Worm (Caenorhabditis elegans) whole organism, early embryonic: Measurements from ENCODE around the gene F42A10.9.
A peak's percentile ranks its signal among the peaks of the same experiment; 100 is the strongest.

Experiments
- B0310.2 ChIP-seq: sonication (generic microtip); optimal IDR thresholded peaks from 2 replicates; lab custom pipeline; 2016; ENCODE audit warnings: mild to moderate bottlenecking, missing genetic modification characterization, missing compliant biosample characterization
- F13C5.2 ChIP-seq: sonication (generic microtip); optimal IDR thresholded peaks from 2 replicates; lab custom pipeline; 2017; ENCODE audit warnings: mild to moderate bottlenecking, missing genetic modification characterization, inconsistent platforms, missing compliant biosample characterization
- aly-1 ChIP-seq: sonication (generic microtip); optimal IDR thresholded peaks from 2 replicates; lab custom pipeline; 2016; ENCODE audit warnings: missing genetic modification characterization, missing compliant biosample characterization
- ama-1 ChIP-seq: fragments of 150-350 bp; optimal IDR thresholded peaks from 2 replicates; lab custom pipeline; 2014
- ceh-13 ChIP-seq: fragments of 200-800 bp; sonication (Bioruptor generic); optimal IDR thresholded peaks from 2 replicates; lab custom pipeline; 2018; ENCODE audit warnings: mild to moderate bottlenecking, missing genetic modification characterization, missing compliant biosample characterization
- ceh-36 ChIP-seq: sonication (generic microtip); optimal IDR thresholded peaks from 2 replicates; lab custom pipeline; 2016; ENCODE audit warnings: missing genetic modification characterization, inconsistent platforms, missing compliant biosample characterization
- ets-7 ChIP-seq: sonication (generic microtip); optimal IDR thresholded peaks from 2 replicates; lab custom pipeline; 2016; ENCODE audit warnings: missing genotype, missing genetic modification characterization, missing compliant biosample characterization
- flt-1 ChIP-seq: fragments of 200-800 bp; sonication (Bioruptor generic); IDR thresholded peaks from 2 replicates; pipeline ENCODE4 v1.3.6; 2022; ENCODE audit warnings: missing genetic modification characterization, missing compliant biosample characterization
- hmbx-1 ChIP-seq: sonication (generic microtip); optimal IDR thresholded peaks from 2 replicates; lab custom pipeline; 2016; ENCODE audit warnings: mild to moderate bottlenecking, missing genetic modification characterization, missing compliant biosample characterization
- hmg-4 ChIP-seq: fragments of 200-800 bp; sonication (Bioruptor generic); optimal IDR thresholded peaks from 2 replicates; lab custom pipeline; 2018; ENCODE audit warnings: mild to moderate bottlenecking, missing genetic modification characterization, missing compliant biosample characterization
- hnd-1 ChIP-seq: sonication (generic microtip); optimal IDR thresholded peaks from 2 replicates; lab custom pipeline; 2016; ENCODE audit warnings: missing genetic modification characterization, missing compliant biosample characterization
- pes-1 ChIP-seq: fragments of 200-800 bp; sonication (Bioruptor generic); IDR thresholded peaks from 2 replicates; pipeline ENCODE4 v1.3.6; 2022; ENCODE audit warnings: missing genetic modification reagents, missing genetic modification characterization, missing compliant biosample characterization
- scrt-1 ChIP-seq: fragments of 200-800 bp; sonication (Bioruptor generic); IDR thresholded peaks from 2 replicates; pipeline ENCODE4 v1.3.6; 2022; ENCODE audit warnings: missing genetic modification characterization, missing compliant biosample characterization
- sea-1 ChIP-seq: fragments of 200-800 bp; sonication (Bioruptor generic); conservative IDR thresholded peaks from 2 replicates; pipeline ENCODE4 v1.3.6; 2022; ENCODE audit warnings: missing genetic modification characterization, missing compliant biosample characterization
- tbx-11 ChIP-seq: fragments of 200-800 bp; sonication (Bioruptor generic); IDR thresholded peaks from 2 replicates; pipeline ENCODE4 v1.3.6; 2022; ENCODE audit warnings: missing genetic modification characterization, missing compliant biosample characterization
- tbx-37 ChIP-seq: fragments of 200-800 bp; sonication (Bioruptor generic); conservative IDR thresholded peaks from 2 replicates; pipeline ENCODE4 v1.3.6; 2022; ENCODE audit warnings: missing genetic modification reagents, missing genetic modification characterization, missing compliant biosample characterization
- tra-4 ChIP-seq: sonication (generic microtip); optimal IDR thresholded peaks from 2 replicates; lab custom pipeline; 2017; ENCODE audit warnings: missing genetic modification characterization, missing compliant biosample characterization

F42A10.9 gene

DNA sequence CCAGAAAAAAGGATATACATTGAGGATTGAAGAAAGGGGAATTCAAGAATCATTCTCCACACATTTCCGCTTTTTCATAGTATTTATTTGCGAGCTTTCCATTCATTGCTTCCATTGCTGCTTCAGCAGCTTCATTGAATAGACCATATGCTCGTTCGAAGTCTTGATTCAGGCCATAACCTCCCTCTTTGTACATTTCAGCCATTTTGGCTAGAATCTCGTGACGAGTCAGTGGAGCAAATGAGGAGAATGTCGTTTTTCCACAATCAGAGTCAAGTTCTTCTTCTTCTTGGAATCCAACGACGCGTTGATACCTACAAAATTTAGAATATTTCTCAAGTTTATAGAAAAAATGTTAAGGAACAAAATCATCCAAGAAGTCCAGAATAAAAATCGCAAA, 867 bp downstream of the F42A10.9 start:
- no peak for TF ChIP-seq ceh-36 (tag; lab: Kevin White, UChicago)
- no peak for TF ChIP-seq ama-1 (lab: Kevin White, UChicago)
- TF ChIP-seq F13C5.2 (tag; lab: Kevin White, UChicago), result no peak
- no peak for TF ChIP-seq tra-4 (tag; lab: Kevin White, UChicago)
- TF ChIP-seq tbx-11, result no peak
- TF ChIP-seq tbx-37 (GFP tag; lab: Robert Waterston, UW), result no peak
- TF ChIP-seq sea-1, result no peak

ce11 chrIII:6166634-6167033, 2.3 kb downstream of the F42A10.9 start:
- TF ChIP-seq scrt-1, result no peak
- TF ChIP-seq sea-1, result no peak
- TF ChIP-seq hnd-1, result no peak
- TF ChIP-seq flt-1 (GFP tag; lab: Robert Waterston, UW), result no peak
- TF ChIP-seq tbx-11, result no peak
- no peak for TF ChIP-seq F13C5.2 (tag; lab: Kevin White, UChicago)
- TF ChIP-seq ceh-13 (GFP tag; lab: Kevin White, UChicago), result no peak
- TF ChIP-seq hmg-4, result no peak

DNA sequence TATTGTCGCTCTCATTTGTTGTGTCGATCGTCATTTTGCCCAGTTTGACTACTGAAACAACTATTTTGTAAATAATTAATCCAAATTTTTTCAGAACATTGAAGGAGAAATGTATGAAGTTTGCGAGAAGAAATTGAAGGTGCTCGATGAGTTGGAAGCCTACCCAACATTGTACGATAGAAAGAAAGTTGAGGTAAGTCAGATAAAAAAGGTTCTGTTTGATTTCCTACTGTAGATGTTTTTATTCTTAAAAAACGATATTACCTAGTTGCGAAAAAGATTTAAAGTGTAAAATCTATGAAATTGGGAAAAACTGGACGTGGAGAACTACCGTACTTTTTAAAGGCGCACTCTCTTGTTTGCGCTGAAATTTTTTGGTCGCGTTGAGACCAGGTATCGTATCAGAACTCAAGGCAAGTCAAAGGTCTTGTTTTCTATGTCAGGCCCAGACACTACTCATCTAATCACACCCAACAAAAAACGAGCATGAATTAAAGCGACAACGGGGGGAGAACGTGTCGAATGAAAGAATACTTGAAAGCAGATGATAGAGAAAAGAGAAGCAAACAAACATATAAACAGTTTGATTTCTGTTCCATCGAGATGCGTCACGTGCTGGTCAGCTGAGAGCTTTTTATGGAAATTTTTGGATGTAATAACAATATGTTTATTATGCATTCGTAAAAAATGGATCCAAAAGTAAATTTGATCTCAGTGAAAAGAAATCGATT, 4.3 kb downstream of the F42A10.9 start, which contains the start of gene efk-1:
Gene efk-1, minus strand, starts transcription at position 51 of the 731 bp plus-strand sequence.
- no peak for TF ChIP-seq hnd-1
- TF ChIP-seq ceh-36 (tag; lab: Kevin White, UChicago), result no peak
- TF ChIP-seq hmg-4, result no peak

DNA sequence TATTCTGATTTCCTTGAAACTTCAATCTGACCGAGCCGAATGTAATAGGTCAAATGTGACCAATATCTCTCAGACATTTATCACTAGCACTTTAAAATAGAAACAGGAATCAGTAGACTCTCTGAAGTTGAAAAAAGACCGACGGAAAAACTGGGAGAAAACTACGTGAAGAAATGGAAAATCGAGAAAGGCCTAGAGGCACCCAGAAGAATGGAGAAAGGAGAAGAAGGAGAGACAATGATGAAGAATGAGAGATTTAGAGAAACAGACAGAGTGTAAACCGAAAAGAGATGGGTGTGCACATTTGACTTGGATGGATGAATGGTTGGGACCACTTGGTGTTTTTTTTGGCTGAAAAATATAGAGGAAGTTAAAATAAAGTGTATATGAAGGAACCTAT, 5.7 kb downstream of the F42A10.9 start:
- TF ChIP-seq ceh-36 (tag; lab: Kevin White, UChicago), result no peak
- TF ChIP-seq hmg-4, result no peak
- TF ChIP-seq F13C5.2 (tag; lab: Kevin White, UChicago), result peak; percentile 12
- no peak for TF ChIP-seq flt-1 (GFP tag; lab: Robert Waterston, UW)

DNA sequence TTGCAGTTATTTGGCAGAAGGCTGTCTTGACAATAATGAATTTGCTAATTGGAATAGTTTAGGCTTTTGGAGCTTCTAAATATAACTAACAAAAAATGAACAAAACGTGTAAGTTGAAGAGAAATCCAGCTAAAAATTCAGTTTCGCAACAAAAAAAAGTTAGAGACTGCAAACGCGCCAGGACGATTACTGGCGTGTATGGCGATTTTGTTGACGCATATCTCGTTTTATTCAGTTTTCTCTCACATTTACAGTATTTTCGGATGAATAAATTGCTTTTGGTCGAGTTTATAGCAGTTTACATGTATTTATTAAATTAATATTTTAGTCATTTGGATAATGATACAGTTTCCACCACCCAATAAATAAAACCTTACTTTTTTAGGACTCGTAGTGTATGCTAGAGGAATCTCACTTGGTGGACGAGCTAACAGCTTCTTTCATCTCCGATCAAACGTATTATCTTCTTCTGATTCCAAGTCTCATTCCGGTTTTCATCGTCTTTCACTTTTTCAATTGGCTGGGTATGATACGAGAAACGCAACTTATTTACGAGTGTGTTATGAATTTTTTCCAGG, 8.7 kb downstream of the F42A10.9 start, which contains the start of the genes abcf-3 and F42A10.5:
Gene abcf-3, plus strand, starts transcription at position 384 of the 578 bp plus-strand sequence.
Gene F42A10.5, minus strand, starts transcription at position 458 of the 578 bp plus-strand sequence.
- no peak for TF ChIP-seq aly-1 (tag; lab: Kevin White, UChicago)
- TF ChIP-seq ama-1 (lab: Kevin White, UChicago), result no peak
- no peak for TF ChIP-seq ceh-36 (tag; lab: Kevin White, UChicago)
- no peak for TF ChIP-seq ceh-13 (GFP tag; lab: Kevin White, UChicago)
- no peak for TF ChIP-seq hmg-4
- TF ChIP-seq pes-1 (GFP tag; lab: Robert Waterston, UW), result no peak
- no peak for TF ChIP-seq F13C5.2 (tag; lab: Kevin White, UChicago)
- TF ChIP-seq tbx-37 (GFP tag; lab: Robert Waterston, UW), result no peak
- TF ChIP-seq hnd-1, result no peak
- TF ChIP-seq tra-4 (tag; lab: Kevin White, UChicago), result no peak
- TF ChIP-seq flt-1 (GFP tag; lab: Robert Waterston, UW), result no peak
- no peak for TF ChIP-seq hmbx-1
- no peak for TF ChIP-seq sea-1
- TF ChIP-seq ets-7 (tag; lab: Kevin White, UChicago), result no peak
- TF ChIP-seq scrt-1, result no peak
- TF ChIP-seq tbx-11, result no peak
- TF ChIP-seq B0310.2 (tag; lab: Kevin White, UChicago), result no peak

ce11 chrIII:6176172-6176571, 11.8 kb downstream of the F42A10.9 start:
- TF ChIP-seq hnd-1, result no peak
- TF ChIP-seq B0310.2 (tag; lab: Kevin White, UChicago), result no peak
- TF ChIP-seq tbx-37 (GFP tag; lab: Robert Waterston, UW), result no peak

ce11 chrIII:6176761-6177160, 12.4 kb downstream of the F42A10.9 start, which contains the start of gene F42A10.6:
Gene F42A10.6, minus strand, starts transcription at chrIII:6176861.
- TF ChIP-seq scrt-1 (no peak), hnd-1 (no peak), B0310.2 (tag; lab: Kevin White, UChicago) (no peak), tbx-11 (no peak)

- TF ChIP-seq B0310.2 (tag; lab: Kevin White, UChicago) (no peak), flt-1 (GFP tag; lab: Robert Waterston, UW) (no peak), hmbx-1 (no peak), ama-1 (lab: Kevin White, UChicago) (no peak), scrt-1 (no peak), tra-4 (tag; lab: Kevin White, UChicago) (no peak), ceh-13 (GFP tag; lab: Kevin White, UChicago) (no peak), pes-1 (GFP tag; lab: Robert Waterston, UW) (no peak), tbx-37 (GFP tag; lab: Robert Waterston, UW) (no peak), ceh-36 (tag; lab: Kevin White, UChicago) (no peak), aly-1 (tag; lab: Kevin White, UChicago) (no peak), hnd-1 (no peak), tbx-11 (no peak), F13C5.2 (tag; lab: Kevin White, UChicago) (no peak), hmg-4 (no peak)
Measured at ce11 chrIII:6177631-6178030, 13.3 kb downstream of the F42A10.9 start.
